Fruit fly (Drosophila melanogaster) whole organism, embryonic: ENCODE measurements around the gene CG4461.

Experiments used
- Adf1 ChIP-seq: fragments of 200-800 bp; sonication (Bioruptor generic); IDR thresholded peaks from 2 replicates; pipeline ENCODE4 v1.3.6; 2022; ENCODE audit warnings: missing biosample characterization, missing genetic modification characterization
- BtbVII ChIP-seq: fragments of 200-800 bp; sonication (Bioruptor generic); optimal IDR thresholded peaks from 3 replicates; lab custom pipeline; 2017; ENCODE audit warnings: missing biosample characterization, mild to moderate bottlenecking, missing genetic modification characterization
- CG10366 ChIP-seq: fragments of 200-800 bp; sonication (Bioruptor generic); IDR thresholded peaks from 2 replicates; pipeline ENCODE4 v1.3.6; 2022; ENCODE audit warnings: missing biosample characterization, missing genetic modification characterization
- CG12071 ChIP-seq: fragments of 200-800 bp; sonication (Bioruptor generic); optimal IDR thresholded peaks from 3 replicates; lab custom pipeline; 2018; ENCODE audit warnings: missing biosample characterization, mild to moderate bottlenecking, missing genetic modification characterization
- CG12299 ChIP-seq: fragments of 200-800 bp; sonication (Bioruptor generic); optimal IDR thresholded peaks from 2 replicates; lab custom pipeline; 2018; ENCODE audit warnings: missing biosample characterization, mild to moderate bottlenecking, missing genetic modification characterization
- CG13287 ChIP-seq: fragments of 200-800 bp; sonication (Bioruptor generic); IDR thresholded peaks from 2 replicates; pipeline ENCODE4 v1.3.6; 2022; ENCODE audit warnings: missing biosample characterization, missing genetic modification characterization; ENCODE audit not compliant: partially characterized antibody
- CG13624 ChIP-seq: fragments of 200-800 bp; sonication (Bioruptor generic); optimal IDR thresholded peaks from 2 replicates; lab custom pipeline; 2016; ENCODE audit warnings: missing biosample characterization, missing genetic modification characterization
- CG15073 ChIP-seq: fragments of 200-800 bp; sonication (Bioruptor generic); optimal IDR thresholded peaks from 2 replicates; lab custom pipeline; 2016; ENCODE audit warnings: missing biosample characterization, missing genetic modification characterization
- CG1603 ChIP-seq: fragments of 200-800 bp; sonication (Bioruptor generic); optimal IDR thresholded peaks from 2 replicates; lab custom pipeline; 2019; ENCODE audit warnings: missing biosample characterization, mild to moderate bottlenecking, missing genetic modification characterization, moderate library complexity
- CG17359 ChIP-seq: fragments of 200-800 bp; sonication (Bioruptor generic); optimal IDR thresholded peaks from 3 replicates; lab custom pipeline; 2018; ENCODE audit warnings: missing biosample characterization, mild to moderate bottlenecking, missing genetic modification characterization, moderate library complexity
- CG18599 ChIP-seq: fragments of 200-800 bp; sonication (Bioruptor generic); optimal IDR thresholded peaks from 3 replicates; lab custom pipeline; 2017; ENCODE audit warnings: missing biosample characterization, missing genetic modification characterization, mild to moderate bottlenecking, moderate library complexity, missing genetic modification reagents
- CG2712 ChIP-seq: fragments of 200-800 bp; optimal IDR thresholded peaks from 3 replicates; lab custom pipeline; 2019; ENCODE audit warnings: missing biosample characterization, mild to moderate bottlenecking, missing genetic modification characterization, moderate library complexity
- CG31365 ChIP-seq: fragments of 200-800 bp; sonication (Bioruptor generic); optimal IDR thresholded peaks from 2 replicates; lab custom pipeline; 2018; ENCODE audit warnings: missing biosample characterization, mild to moderate bottlenecking, missing genetic modification characterization
- CG3163 ChIP-seq: fragments of 200-800 bp; sonication (Bioruptor generic); optimal IDR thresholded peaks from 3 replicates; lab custom pipeline; 2016; ENCODE audit warnings: missing biosample characterization, missing genetic modification characterization
- CG34224 ChIP-seq: fragments of 200-800 bp; sonication (Bioruptor generic); IDR thresholded peaks from 3 replicates; pipeline ENCODE4 v1.3.6; 2022; ENCODE audit warnings: missing biosample characterization, missing genetic modification characterization; ENCODE audit not compliant: partially characterized antibody
- CG34376 ChIP-seq: fragments of 200-800 bp; sonication (Bioruptor generic); optimal IDR thresholded peaks from 2 replicates; lab custom pipeline; 2018; ENCODE audit warnings: missing biosample characterization, mild to moderate bottlenecking, missing genetic modification characterization
- CG6813 ChIP-seq: fragments of 200-800 bp; sonication (Bioruptor generic); optimal IDR thresholded peaks from 2 replicates; lab custom pipeline; 2017; ENCODE audit warnings: missing biosample characterization, missing genetic modification characterization, mild to moderate bottlenecking, moderate library complexity, missing genetic modification reagents
- CG8089 ChIP-seq: fragments of 200-800 bp; sonication (Bioruptor generic); optimal IDR thresholded peaks from 3 replicates; lab custom pipeline; 2016; ENCODE audit warnings: missing biosample characterization, missing genetic modification characterization
- CoRest ChIP-seq: fragments of 200-800 bp; sonication (Bioruptor generic); optimal IDR thresholded peaks from 3 replicates; lab custom pipeline; 2018; ENCODE audit warnings: missing biosample characterization, mild to moderate bottlenecking, missing genetic modification characterization, moderate library complexity
- CrebB ChIP-seq: fragments of 200-800 bp; sonication (Bioruptor generic); optimal IDR thresholded peaks from 3 replicates; lab custom pipeline; 2018; ENCODE audit warnings: missing biosample characterization, mild to moderate bottlenecking, missing genetic modification characterization
- Deaf1 ChIP-seq: fragments of 200-800 bp; optimal IDR thresholded peaks from 3 replicates; lab custom pipeline; 2019; ENCODE audit warnings: missing biosample characterization, mild to moderate bottlenecking, missing genetic modification characterization, moderate library complexity
- Hr39 ChIP-seq: fragments of >200 bp; optimal IDR thresholded peaks from 2 replicates; lab custom pipeline; 2017
- NFAT ChIP-seq: fragments of 200-800 bp; sonication (Bioruptor generic); IDR thresholded peaks from 2 replicates; pipeline ENCODE4 v1.3.6; 2022; ENCODE audit warnings: missing biosample characterization, missing genetic modification characterization
- Pdp1 ChIP-seq, 2 experiments: fragments of 200-800 bp; sonication (Bioruptor generic); optimal IDR thresholded peaks; 3 replicates each; lab custom pipeline; 2016; ENCODE audit warnings: missing biosample characterization in 2 of 2, missing genetic modification characterization in 2 of 2, mild to moderate bottlenecking in 1 of 2, moderate library complexity in 1 of 2
- Rfx ChIP-seq: fragments of 200-800 bp; sonication (Bioruptor generic); IDR thresholded peaks from 2 replicates; pipeline ENCODE4 v1.3.6; 2022; ENCODE audit warnings: missing biosample characterization, missing genetic modification characterization
- Sox102F ChIP-seq: fragments of 200-800 bp; sonication (Bioruptor generic); optimal IDR thresholded peaks from 2 replicates; lab custom pipeline; 2018; ENCODE audit warnings: missing biosample characterization, mild to moderate bottlenecking, missing genetic modification characterization, moderate library complexity
- Xbp1 ChIP-seq: fragments of 200-800 bp; sonication (Bioruptor generic); optimal IDR thresholded peaks from 3 replicates; lab custom pipeline; 2016; ENCODE audit warnings: missing biosample characterization, mild to moderate bottlenecking, missing genetic modification characterization
- abd-A ChIP-seq: fragments of 200-800 bp; sonication (Bioruptor generic); optimal IDR thresholded peaks from 3 replicates; lab custom pipeline; 2019; ENCODE audit warnings: missing biosample characterization, mild to moderate bottlenecking, missing genetic modification characterization, moderate library complexity
- ash1 ChIP-seq: fragments of 200-800 bp; sonication (Bioruptor generic); optimal IDR thresholded peaks from 2 replicates; lab custom pipeline; 2018; ENCODE audit warnings: missing biosample characterization, mild to moderate bottlenecking, missing genetic modification characterization
- bowl ChIP-seq: fragments of 200-800 bp; sonication (Bioruptor generic); IDR thresholded peaks from 2 replicates; pipeline ENCODE4 v1.3.6; 2022; ENCODE audit warnings: missing biosample characterization, missing genetic modification characterization
- ci ChIP-seq: fragments of 200-800 bp; sonication (Bioruptor generic); IDR thresholded peaks from 3 replicates; pipeline ENCODE4 v1.3.6; 2022; ENCODE audit warnings: missing biosample characterization, missing genetic modification characterization
- dpn ChIP-seq, 2 experiments: fragments of 200-800 bp; sonication (Bioruptor generic); optimal IDR thresholded peaks; 3 replicates each; lab custom pipeline; 2016; ENCODE audit warnings: missing biosample characterization in 2 of 2, missing genetic modification characterization in 2 of 2
- dysf ChIP-seq: fragments of 200-800 bp; sonication (Bioruptor generic); IDR thresholded peaks from 3 replicates; pipeline ENCODE4 v1.3.6; 2022; ENCODE audit warnings: missing biosample characterization, missing genetic modification characterization
- gsb ChIP-seq: fragments of 200-800 bp; sonication (Bioruptor generic); IDR thresholded peaks from 2 replicates; pipeline ENCODE4 v1.3.6; 2022; ENCODE audit warnings: missing biosample characterization, missing genetic modification characterization
- hb ChIP-seq: fragments of 200-800 bp; sonication (Bioruptor generic); IDR thresholded peaks from 3 replicates; pipeline ENCODE4 v1.3.6; 2022; ENCODE audit warnings: missing biosample characterization, missing genetic modification characterization; ENCODE audit not compliant: partially characterized antibody
- inv ChIP-seq: fragments of 200-800 bp; sonication (Bioruptor generic); IDR thresholded peaks from 2 replicates; pipeline ENCODE4 v1.3.6; 2022; ENCODE audit warnings: missing biosample characterization, missing genetic modification characterization; ENCODE audit not compliant: partially characterized antibody
- kah ChIP-seq: fragments of 200-800 bp; sonication (Bioruptor generic); optimal IDR thresholded peaks from 2 replicates; lab custom pipeline; 2018; ENCODE audit warnings: missing biosample characterization, mild to moderate bottlenecking, missing genetic modification characterization
- odd ChIP-seq: fragments of 200-800 bp; sonication (Bioruptor generic); optimal IDR thresholded peaks from 2 replicates; lab custom pipeline; 2017; ENCODE audit warnings: missing biosample characterization, mild to moderate bottlenecking, missing genetic modification characterization
- pan ChIP-seq, 4 experiments: fragments of >200 bp in 3 of 4; fragments of 200-800 bp in 1 of 4; sonication (Bioruptor generic) in 1 of 4; optimal IDR thresholded peaks in 3 of 4; IDR thresholded peaks in 1 of 4; 2 replicates each; pipeline versions ENCODE4 v1.3.6 to Lab custom; 2017 to 2022; ENCODE audit warnings: missing biosample characterization in 2 of 4, missing genetic modification characterization in 2 of 4, mixed read lengths in 1 of 4
- pho ChIP-seq: fragments of 200-800 bp; sonication (Bioruptor generic); optimal IDR thresholded peaks from 2 replicates; lab custom pipeline; 2016; ENCODE audit warnings: missing biosample characterization, missing genetic modification characterization
- pros ChIP-seq: fragments of 200-800 bp; sonication (Bioruptor generic); optimal IDR thresholded peaks from 3 replicates; lab custom pipeline; 2019; ENCODE audit warnings: missing biosample characterization, mild to moderate bottlenecking, missing genetic modification characterization, moderate library complexity
- sug ChIP-seq: fragments of 200-800 bp; optimal IDR thresholded peaks from 2 replicates; lab custom pipeline; 2019; ENCODE audit warnings: missing biosample characterization, mild to moderate bottlenecking, missing genetic modification characterization, moderate library complexity
- unpg ChIP-seq: fragments of 200-800 bp; sonication (Bioruptor generic); optimal IDR thresholded peaks from 3 replicates; lab custom pipeline; 2018; ENCODE audit warnings: missing biosample characterization, mild to moderate bottlenecking, missing genetic modification characterization, moderate library complexity
- zen2 ChIP-seq: fragments of 200-800 bp; sonication (Bioruptor generic); IDR thresholded peaks from 3 replicates; pipeline ENCODE4 v1.3.6; 2022; ENCODE audit warnings: missing biosample characterization, missing genetic modification characterization; ENCODE audit not compliant: partially characterized antibody

Gene CG4461

DNA sequence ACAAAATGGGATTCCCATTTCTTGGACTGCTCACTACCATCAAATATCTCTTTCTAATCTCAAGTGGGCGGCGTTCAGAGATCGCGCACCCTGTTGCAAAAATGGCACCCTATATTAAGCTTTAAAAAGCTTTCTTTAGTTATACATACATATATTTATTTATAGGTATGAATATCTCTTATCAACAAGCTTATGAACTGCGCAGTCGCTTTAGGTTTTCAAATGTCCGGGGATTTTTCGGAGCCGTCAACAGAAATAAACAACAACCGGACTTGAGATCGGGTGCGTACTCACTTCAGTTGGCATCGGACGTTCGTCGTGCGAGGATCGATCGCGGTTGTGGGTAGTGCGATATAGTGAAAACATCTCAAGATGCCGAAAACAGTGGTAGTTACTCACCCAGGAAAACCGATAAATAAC lies 25.9 kb upstream of the CG4461 start, which contains the start of gene PGRP-LF (continued):
- TF ChIP-seq Xbp1 (GFP tag; lab: Kevin White, UChicago) (peak; percentile 25), hb (GFP tag; lab: Robert Waterston, UW) (no peak), inv (GFP tag; lab: Robert Waterston, UW) (no peak), CG34376 (GFP tag; lab: Kevin White, UChicago) (peak; percentile 83), CG34224 (GFP tag; lab: Robert Waterston, UW) (peak; percentile 14; the same call in 1 of the 3 replicates), CoRest (tag; lab: Kevin White, UChicago) (peak; percentile 24), pros (GFP tag; lab: Kevin White, UChicago) (peak; percentile 58), unpg (GFP tag; lab: Kevin White, UChicago) (peak; percentile 21), CG13624 (GFP tag; lab: Kevin White, UChicago) (peak; percentile 82), dpn (GFP tag; optimal IDR thresholded peaks at IDR 0.05; lab: Kevin White, UChicago) (peak in 1 of 2 experiments; percentile 2), CrebB (peak; percentile 10), CG1603 (tag; lab: Kevin White, UChicago) (no peak), Adf1 (GFP tag; lab: Robert Waterston, UW) (peak; percentile 70; the same call in 1 of the 2 replicates), odd (GFP tag; lab: Kevin White, UChicago) (peak; percentile 6), bowl (GFP tag; lab: Robert Waterston, UW) (no peak), BtbVII (GFP tag; lab: Kevin White, UChicago) (peak; percentile 7), ci (GFP tag; lab: Robert Waterston, UW) (peak; percentile 42; the same call in 2 of the 3 replicates), CG13287 (GFP tag; lab: Robert Waterston, UW) (peak; percentile 37; the same call in 1 of the 2 replicates), pan (optimal IDR thresholded peaks at IDR 0.05; lab: Kevin White, UChicago) (no peak), pan (GFP tag; optimal IDR thresholded peaks at IDR 0.05 in 1 of 2, IDR thresholded peaks at IDR 0.05 in 1 of 2) (peak in 1 of 2 experiments; percentile 5), ash1 (no peak), abd-A (tag; lab: Kevin White, UChicago) (peak; percentile 72), CG12071 (GFP tag; lab: Kevin White, UChicago) (no peak), Sox102F (no peak), CG31365 (tag; lab: Kevin White, UChicago) (no peak), Deaf1 (tag; lab: Kevin White, UChicago) (peak; percentile 91), CG18599 (peak; percentile 33), CG8089 (GFP tag; lab: Kevin White, UChicago) (no peak), CG12299 (peak; percentile 18), CG15073 (no peak), Rfx (GFP tag; lab: Robert Waterston, UW) (peak; percentile 53), NFAT (GFP tag; lab: Robert Waterston, UW) (peak; percentile 21; the same call in 1 of the 2 replicates), CG2712 (tag; lab: Kevin White, UChicago) (no peak), CG17359 (tag; lab: Kevin White, UChicago) (peak; percentile 4), Hr39 (lab: Kevin White, UChicago) (no peak), sug (peak; percentile 51), zen2 (peak; percentile 37; the same call in 1 of the 3 replicates), Pdp1 (GFP tag; optimal IDR thresholded peaks at IDR 0.05; lab: Kevin White, UChicago) (peak in 1 of 2 experiments; percentile 1), CG6813 (GFP tag; lab: Kevin White, UChicago) (peak; percentile 5), gsb (GFP tag; lab: Robert Waterston, UW) (no peak), CG3163 (peak; percentile 5), pho (GFP tag; lab: Kevin White, UChicago) (peak; percentile 5), dysf (GFP tag; lab: Robert Waterston, UW) (no peak), kah (GFP tag; lab: Kevin White, UChicago) (no peak), CG10366 (GFP tag; lab: Robert Waterston, UW) (peak; percentile 94)
